Worm (Caenorhabditis elegans): Measurements from ENCODE around the gene eif-3.F.

ce11 chrII:9299679-9300078, 31.8 kb upstream of the eif-3.F start:
- TF ChIP-seq ceh-36 (tag; optimal IDR thresholded peaks at IDR 0.05) (no peak), ets-7 (tag; optimal IDR thresholded peaks at IDR 0.05) (no peak), hmbx-1 (tag; optimal IDR thresholded peaks at IDR 0.05) (no peak), scrt-1 (GFP tag; IDR thresholded peaks at IDR 0.05) (no peak)
